Fruit fly (Drosophila melanogaster) whole organism, prepupa: ENCODE data around the gene CG16789.

Source experiments
- CG10669 ChIP-seq: fragments of 200-800 bp; sonication (Bioruptor generic); optimal IDR thresholded peaks from 3 replicates; lab custom pipeline; 2018; ENCODE audit warnings: missing biosample characterization, mild to moderate bottlenecking, missing genetic modification characterization, moderate library complexity
- CG11762 ChIP-seq: fragments of 200-800 bp; sonication (Bioruptor generic); optimal IDR thresholded peaks from 3 replicates; lab custom pipeline; 2016; ENCODE audit warnings: missing biosample characterization, missing genetic modification characterization; ENCODE audit not compliant: insufficient read depth
- CG11902 ChIP-seq: fragments of 200-800 bp; sonication (Bioruptor generic); optimal IDR thresholded peaks from 3 replicates; lab custom pipeline; 2016; ENCODE audit warnings: missing biosample characterization, missing genetic modification characterization
- CG16779 ChIP-seq: fragments of 200-800 bp; sonication (Bioruptor generic); optimal IDR thresholded peaks from 3 replicates; lab custom pipeline; 2017; ENCODE audit warnings: missing biosample characterization, mild to moderate bottlenecking, missing genetic modification characterization
- CG7368 ChIP-seq: fragments of 200-800 bp; sonication (Bioruptor generic); optimal IDR thresholded peaks from 3 replicates; lab custom pipeline; 2016; ENCODE audit warnings: missing biosample characterization, missing genetic modification characterization
- CG9139 ChIP-seq: fragments of 200-800 bp; sonication (Bioruptor generic); optimal IDR thresholded peaks from 3 replicates; lab custom pipeline; 2017; ENCODE audit warnings: missing biosample characterization, mild to moderate bottlenecking, missing genetic modification characterization
- Hr39 ChIP-seq: fragments of 200-800 bp; sonication (Bioruptor generic); optimal IDR thresholded peaks from 2 replicates; lab custom pipeline; 2016; ENCODE audit warnings: missing biosample characterization, missing genetic modification characterization
- Hr4 ChIP-seq: fragments of 200-800 bp; sonication (Bioruptor generic); optimal IDR thresholded peaks from 3 replicates; lab custom pipeline; 2016; ENCODE audit warnings: missing biosample characterization, missing genetic modification characterization
- Sox102F ChIP-seq: fragments of 200-800 bp; sonication (Bioruptor generic); optimal IDR thresholded peaks from 2 replicates; lab custom pipeline; 2016; ENCODE audit warnings: missing biosample characterization, mild to moderate bottlenecking, missing genetic modification characterization
- Sox15 ChIP-seq: fragments of 200-800 bp; sonication (Bioruptor generic); optimal IDR thresholded peaks from 3 replicates; lab custom pipeline; 2016; ENCODE audit warnings: missing biosample characterization, missing genetic modification characterization
- cyc ChIP-seq: fragments of 200-800 bp; sonication (Bioruptor generic); optimal IDR thresholded peaks from 3 replicates; lab custom pipeline; 2016; ENCODE audit warnings: missing biosample characterization, missing genetic modification characterization
- dsx ChIP-seq: fragments of 200-800 bp; optimal IDR thresholded peaks from 3 replicates; lab custom pipeline; 2019; ENCODE audit warnings: missing biosample characterization, mild to moderate bottlenecking, missing genetic modification characterization, moderate library complexity; ENCODE audit not compliant: poor library complexity, severe bottlenecking
- pdm3 ChIP-seq: fragments of 200-800 bp; sonication (Bioruptor generic); optimal IDR thresholded peaks from 3 replicates; lab custom pipeline; 2016; ENCODE audit warnings: missing biosample characterization, missing genetic modification characterization
- svp ChIP-seq: fragments of 200-800 bp; sonication (Bioruptor generic); peaks from one replicate; lab custom pipeline; 2016; ENCODE audit warnings: missing biosample characterization, missing genetic modification characterization

DNA sequence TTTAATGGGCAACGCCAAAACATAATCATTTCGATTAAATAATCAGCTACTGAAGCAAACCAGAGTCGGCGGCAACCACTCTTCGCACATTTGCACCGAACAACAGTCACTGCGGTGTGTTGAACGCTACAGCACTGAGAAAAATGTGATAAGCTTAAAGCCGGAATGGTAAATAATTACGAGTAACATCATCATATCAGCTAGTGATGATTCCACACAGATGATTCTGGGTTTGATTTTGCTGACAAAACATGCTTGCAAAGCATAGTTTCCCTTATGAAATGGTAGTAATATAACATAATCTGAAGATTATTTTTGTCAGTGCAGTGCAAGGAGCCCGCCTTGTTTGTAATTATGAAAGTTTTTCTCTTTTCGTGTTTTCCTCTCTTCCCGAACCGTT, 32.1 kb downstream of the CG16789 start:
- TF ChIP-seq CG9139 (GFP tag; lab: Kevin White, UChicago) (peak; percentile 14), Sox102F (GFP tag; lab: Kevin White, UChicago) (peak; percentile 73), Hr39 (peak; percentile 83), Sox15 (GFP tag; lab: Kevin White, UChicago) (peak; percentile 68), cyc (GFP tag; lab: Kevin White, UChicago) (peak; percentile 77), pdm3 (GFP tag; lab: Kevin White, UChicago) (peak; percentile 87), Hr4 (GFP tag; lab: Kevin White, UChicago) (peak; percentile 98), svp (no peak), CG10669 (GFP tag; lab: Kevin White, UChicago) (peak; percentile 59), dsx (GFP tag; lab: Kevin White, UChicago) (no peak), CG16779 (tag; lab: Kevin White, UChicago) (peak; percentile 41), CG11902 (peak; percentile 68), CG7368 (GFP tag; lab: Kevin White, UChicago) (peak; percentile 75), CG11762 (GFP tag; lab: Kevin White, UChicago) (peak; percentile 81)
